Fruit fly (Drosophila melanogaster) ovary, adult (tissue): ENCODE results near the gene cort.
A peak's percentile ranks its signal among the peaks of the same experiment; 100 is the strongest.

ENCODE experiments used
- CG17801 ChIP-seq: fragments of 200-800 bp; optimal IDR thresholded peaks from 2 replicates; lab custom pipeline; 2019; ENCODE audit warnings: missing biosample characterization, mild to moderate bottlenecking, missing genetic modification characterization, moderate library complexity; ENCODE audit not compliant: partially characterized antibody

The cort gene

dm6 chr2L:6649085-6649754, 27.2 kb downstream of the cort start, which contains the start of the genes CG31635 and Tango1:
Gene CG31635, minus strand, starts transcription at chr2L:6649114.
Gene Tango1, plus strand, starts transcription at chr2L:6649388.
- TF ChIP-seq CG17801 (GFP tag; lab: Kevin White, UChicago): no peak

dm6 chr2L:6648163-6648628, 28.2 kb downstream of the cort start:
- peak; percentile 90 for TF ChIP-seq CG17801 (GFP tag; lab: Kevin White, UChicago)

- TF ChIP-seq CG17801 (GFP tag; lab: Kevin White, UChicago): peak; percentile 92
Observed at dm6 chr2L:6647103-6647711, 29.2 kb downstream of the cort start.

dm6 chr2L:6644421-6645059, 31.9 kb downstream of the cort start:
- TF ChIP-seq CG17801 (GFP tag; lab: Kevin White, UChicago): peak; percentile 80

- TF ChIP-seq CG17801 (GFP tag; lab: Kevin White, UChicago): no peak
Observed at dm6 chr2L:6643218-6643756, 33.1 kb downstream of the cort start.

dm6 chr2L:6632307-6632706, 44.1 kb downstream of the cort start, which contains the start of gene Oatp26F:
Gene Oatp26F, minus strand, starts transcription at chr2L:6632407.
- no peak for TF ChIP-seq CG17801 (GFP tag; lab: Kevin White, UChicago)
